Fruit fly (Drosophila melanogaster) whole organism, embryonic: ENCODE measurements around the gene CG7530.

Experiments
- Aef1 ChIP-seq: fragments of 200-800 bp; sonication (Bioruptor generic); IDR thresholded peaks from 3 replicates; pipeline ENCODE4 v1.3.6; 2022; ENCODE audit warnings: missing biosample characterization, missing genetic modification characterization
- B-H1 ChIP-seq: fragments of 200-800 bp; sonication (Bioruptor generic); IDR thresholded peaks from 3 replicates; pipeline ENCODE4 v1.3.6; 2022; ENCODE audit warnings: missing biosample characterization, missing genetic modification characterization
- CG10543 ChIP-seq: fragments of 200-800 bp; sonication (Bioruptor generic); optimal IDR thresholded peaks from 3 replicates; lab custom pipeline; 2017; ENCODE audit warnings: missing biosample characterization, mild to moderate bottlenecking, missing genetic modification characterization, moderate library complexity
- CG10565 ChIP-seq: fragments of 200-800 bp; sonication (Bioruptor generic); optimal IDR thresholded peaks from 3 replicates; lab custom pipeline; 2016; ENCODE audit warnings: missing biosample characterization, mild to moderate bottlenecking, missing genetic modification characterization
- CG11456 ChIP-seq: fragments of 200-800 bp; sonication (Bioruptor generic); IDR thresholded peaks from 3 replicates; pipeline ENCODE4 v1.3.6; 2022; ENCODE audit warnings: missing biosample characterization, missing genetic modification characterization
- CG12236 ChIP-seq: fragments of 200-800 bp; sonication (Bioruptor generic); optimal IDR thresholded peaks from 2 replicates; lab custom pipeline; 2016; ENCODE audit warnings: missing biosample characterization, missing genetic modification characterization
- CG1233 ChIP-seq: fragments of 200-800 bp; sonication (Bioruptor generic); optimal IDR thresholded peaks from 4 replicates; lab custom pipeline; 2018; ENCODE audit warnings: missing biosample characterization, mild to moderate bottlenecking, missing genetic modification characterization
- CG13894 ChIP-seq: fragments of 200-800 bp; sonication (Bioruptor generic); optimal IDR thresholded peaks from 3 replicates; lab custom pipeline; 2018; ENCODE audit warnings: missing biosample characterization, mild to moderate bottlenecking, missing genetic modification characterization, moderate library complexity
- CG15696 ChIP-seq: fragments of 200-800 bp; sonication (Bioruptor generic); optimal IDR thresholded peaks from 2 replicates; lab custom pipeline; 2019; ENCODE audit warnings: missing biosample characterization, mild to moderate bottlenecking, missing genetic modification characterization, moderate library complexity
- CG1603 ChIP-seq: fragments of 200-800 bp; sonication (Bioruptor generic); optimal IDR thresholded peaks from 2 replicates; lab custom pipeline; 2019; ENCODE audit warnings: missing biosample characterization, mild to moderate bottlenecking, missing genetic modification characterization, moderate library complexity
- CG2889 ChIP-seq: fragments of 200-800 bp; sonication (Bioruptor generic); IDR thresholded peaks from 3 replicates; pipeline ENCODE4 v1.3.6; 2022; ENCODE audit warnings: missing biosample characterization, missing genetic modification characterization
- CG3726 ChIP-seq: fragments of 200-800 bp; sonication (Bioruptor generic); IDR thresholded peaks from 3 replicates; pipeline ENCODE4, ENCODE4 v1.3.6; 2022; ENCODE audit warnings: missing biosample characterization, missing genetic modification characterization
- CG4707 ChIP-seq: fragments of 200-800 bp; sonication (Bioruptor generic); optimal IDR thresholded peaks from 2 replicates; lab custom pipeline; 2018; ENCODE audit warnings: missing biosample characterization, mild to moderate bottlenecking, missing genetic modification characterization, moderate library complexity
- CG6654 ChIP-seq: fragments of 200-800 bp; sonication (Bioruptor generic); optimal IDR thresholded peaks from 2 replicates; lab custom pipeline; 2017; ENCODE audit warnings: missing biosample characterization, mild to moderate bottlenecking, missing genetic modification characterization
- CG8359 ChIP-seq: fragments of 200-800 bp; sonication (Bioruptor generic); optimal IDR thresholded peaks from 2 replicates; lab custom pipeline; 2017; ENCODE audit warnings: missing biosample characterization, mild to moderate bottlenecking, missing genetic modification characterization, borderline replicate concordance
- CG8765 ChIP-seq: fragments of 200-800 bp; sonication (Bioruptor generic); IDR thresholded peaks from 2 replicates; pipeline ENCODE4 v1.3.6; 2022; ENCODE audit warnings: missing biosample characterization, missing genetic modification characterization
- CG9609 ChIP-seq: fragments of 200-800 bp; sonication (Bioruptor generic); optimal IDR thresholded peaks from 3 replicates; lab custom pipeline; 2016; ENCODE audit warnings: missing biosample characterization, missing genetic modification characterization
- Dp ChIP-seq: fragments of 200-800 bp; sonication (Bioruptor generic); optimal IDR thresholded peaks from 2 replicates; lab custom pipeline; 2018; ENCODE audit warnings: missing biosample characterization, mild to moderate bottlenecking, missing genetic modification characterization, moderate library complexity
- Dref ChIP-seq: fragments of 200-800 bp; sonication (Bioruptor generic); IDR thresholded peaks from 2 replicates; pipeline ENCODE4 v1.3.6; 2022; ENCODE audit warnings: missing biosample characterization, missing genetic modification characterization
- ERR ChIP-seq: fragments of 200-800 bp; sonication (Bioruptor generic); optimal IDR thresholded peaks from 2 replicates; lab custom pipeline; 2016; ENCODE audit warnings: missing biosample characterization, missing genetic modification characterization
- Lhr ChIP-seq: fragments of 200-800 bp; sonication (Bioruptor generic); optimal IDR thresholded peaks from 3 replicates; lab custom pipeline; 2017; ENCODE audit warnings: mild to moderate bottlenecking, missing biosample characterization, missing genetic modification reagents, missing genetic modification characterization
- MBD-R2 ChIP-seq: fragments of 200-800 bp; sonication (Bioruptor generic); IDR thresholded peaks from 2 replicates; pipeline ENCODE4 v1.3.6; 2022; ENCODE audit warnings: missing biosample characterization, missing genetic modification characterization
- Nf-YA ChIP-seq: fragments of 200-800 bp; sonication (Bioruptor generic); IDR thresholded peaks from 2 replicates; pipeline ENCODE4 v1.3.6; 2022; ENCODE audit warnings: missing biosample characterization, missing genetic modification characterization
- PHDP ChIP-seq: fragments of 200-800 bp; sonication (Bioruptor generic); optimal IDR thresholded peaks from 3 replicates; lab custom pipeline; 2018; ENCODE audit warnings: missing biosample characterization, mild to moderate bottlenecking, missing genetic modification characterization, moderate library complexity
- Ptx1 ChIP-seq: fragments of 200-800 bp; sonication (Bioruptor generic); IDR thresholded peaks from 2 replicates; pipeline ENCODE4 v1.3.6; 2022; ENCODE audit warnings: missing biosample characterization, missing genetic modification characterization
- Spps ChIP-seq: fragments of 200-800 bp; sonication (Bioruptor generic); optimal IDR thresholded peaks from 2 replicates; lab custom pipeline; 2018; ENCODE audit warnings: missing biosample characterization, mild to moderate bottlenecking, missing genetic modification characterization
- ato ChIP-seq: fragments of 200-800 bp; sonication (Bioruptor generic); IDR thresholded peaks from 2 replicates; pipeline ENCODE4 v1.3.6; 2022; ENCODE audit warnings: missing biosample characterization, missing genetic modification characterization; ENCODE audit not compliant: partially characterized antibody
- cas ChIP-seq: fragments of 200-800 bp; sonication (Bioruptor generic); IDR thresholded peaks from 2 replicates; pipeline ENCODE4 v1.3.6; 2022; ENCODE audit warnings: missing biosample characterization, missing genetic modification characterization
- cato ChIP-seq: fragments of 200-800 bp; sonication (Bioruptor generic); optimal IDR thresholded peaks from 2 replicates; lab custom pipeline; 2016; ENCODE audit warnings: missing biosample characterization, missing genetic modification characterization, borderline replicate concordance
- chinmo ChIP-seq: fragments of 200-800 bp; sonication (Bioruptor generic); IDR thresholded peaks from 4 replicates; pipeline ENCODE4 v1.3.6; 2022; ENCODE audit warnings: missing biosample characterization, missing genetic modification characterization; ENCODE audit not compliant: partially characterized antibody
- croc ChIP-seq: fragments of 200-800 bp; sonication (Bioruptor generic); conservative IDR thresholded peaks from 3 replicates; pipeline ENCODE4 v1.3.6; 2022; ENCODE audit warnings: missing biosample characterization, missing genetic modification characterization
- da ChIP-seq: fragments of 200-800 bp; sonication (Bioruptor generic); optimal IDR thresholded peaks from 2 replicates; lab custom pipeline; 2016; ENCODE audit warnings: missing biosample characterization, missing genetic modification characterization
- dan ChIP-seq: fragments of 200-800 bp; sonication (Bioruptor generic); IDR thresholded peaks from 2 replicates; pipeline ENCODE4 v1.3.6; 2022; ENCODE audit warnings: missing biosample characterization, missing genetic modification characterization
- dmrt99B ChIP-seq: fragments of 200-800 bp; sonication (Bioruptor generic); optimal IDR thresholded peaks from 2 replicates; lab custom pipeline; 2018; ENCODE audit warnings: missing biosample characterization, mild to moderate bottlenecking, missing genetic modification characterization, moderate library complexity
- dpn ChIP-seq, 2 experiments: fragments of 200-800 bp; sonication (Bioruptor generic); optimal IDR thresholded peaks; 3 replicates each; lab custom pipeline; 2016; ENCODE audit warnings: missing biosample characterization in 2 of 2, missing genetic modification characterization in 2 of 2
- dysf ChIP-seq: fragments of 200-800 bp; sonication (Bioruptor generic); IDR thresholded peaks from 3 replicates; pipeline ENCODE4 v1.3.6; 2022; ENCODE audit warnings: missing biosample characterization, missing genetic modification characterization
- grau ChIP-seq: fragments of 200-800 bp; optimal IDR thresholded peaks from 3 replicates; lab custom pipeline; 2019; ENCODE audit warnings: missing biosample characterization, mild to moderate bottlenecking, missing genetic modification characterization, moderate library complexity
- gsb ChIP-seq: fragments of 200-800 bp; sonication (Bioruptor generic); IDR thresholded peaks from 2 replicates; pipeline ENCODE4 v1.3.6; 2022; ENCODE audit warnings: missing biosample characterization, missing genetic modification characterization
- inv ChIP-seq: fragments of 200-800 bp; sonication (Bioruptor generic); IDR thresholded peaks from 2 replicates; pipeline ENCODE4 v1.3.6; 2022; ENCODE audit warnings: missing biosample characterization, missing genetic modification characterization; ENCODE audit not compliant: partially characterized antibody
- jumu ChIP-seq: fragments of 200-800 bp; sonication (Bioruptor generic); optimal IDR thresholded peaks from 3 replicates; lab custom pipeline; 2016; ENCODE audit warnings: missing biosample characterization, missing genetic modification characterization
- klu ChIP-seq: fragments of 200-800 bp; sonication (Bioruptor generic); IDR thresholded peaks from 2 replicates; pipeline ENCODE4 v1.3.6; 2022; ENCODE audit warnings: missing biosample characterization, missing genetic modification characterization
- lmd ChIP-seq: fragments of 200-800 bp; sonication (Bioruptor generic); IDR thresholded peaks from 2 replicates; pipeline ENCODE4 v1.3.6; 2022; ENCODE audit warnings: missing biosample characterization, missing genetic modification characterization
- maf-S ChIP-seq: fragments of 200-800 bp; sonication (Bioruptor generic); optimal IDR thresholded peaks from 2 replicates; lab custom pipeline; 2016; ENCODE audit warnings: missing biosample characterization, missing genetic modification characterization
- p53 ChIP-seq: fragments of 200-800 bp; sonication (Bioruptor generic); optimal IDR thresholded peaks from 2 replicates; lab custom pipeline; 2016; ENCODE audit warnings: missing biosample characterization, missing genetic modification characterization
- psq ChIP-seq: fragments of 200-800 bp; sonication (Bioruptor generic); optimal IDR thresholded peaks from 2 replicates; lab custom pipeline; 2017; ENCODE audit warnings: missing biosample characterization, missing genetic modification characterization
- ro ChIP-seq: fragments of 200-800 bp; sonication (Bioruptor generic); IDR thresholded peaks from 2 replicates; pipeline ENCODE4 v1.3.6; 2022; ENCODE audit warnings: missing biosample characterization, missing genetic modification characterization
- schlank ChIP-seq: fragments of 200-800 bp; sonication (Bioruptor generic); optimal IDR thresholded peaks from 2 replicates; lab custom pipeline; 2018; ENCODE audit warnings: missing biosample characterization, mild to moderate bottlenecking, missing genetic modification characterization
- slp2 ChIP-seq: fragments of 200-800 bp; sonication (Bioruptor generic); optimal IDR thresholded peaks from 2 replicates; lab custom pipeline; 2016; ENCODE audit warnings: missing biosample characterization, missing genetic modification characterization
- sqz ChIP-seq: fragments of 200-800 bp; sonication (Bioruptor generic); optimal IDR thresholded peaks from 3 replicates; lab custom pipeline; 2018; ENCODE audit warnings: missing biosample characterization, mild to moderate bottlenecking, missing genetic modification characterization
- tgo ChIP-seq: fragments of 200-800 bp; sonication (Bioruptor generic); IDR thresholded peaks from 3 replicates; pipeline ENCODE4 v1.3.6; 2022; ENCODE audit warnings: missing biosample characterization, missing genetic modification characterization
- zen ChIP-seq: fragments of 200-800 bp; sonication (Bioruptor generic); optimal IDR thresholded peaks from 3 replicates; lab custom pipeline; 2018; ENCODE audit warnings: missing biosample characterization, mild to moderate bottlenecking, missing genetic modification characterization, moderate library complexity

CG7530 gene

dm6 chr3R:14742928-14743327 is 11.6 kb upstream of the CG7530 start (continued):
- TF ChIP-seq jumu (no peak), CG1233 (GFP tag; lab: Kevin White, UChicago) (peak; percentile 34), klu (GFP tag; lab: Robert Waterston, UW) (no peak), dan (GFP tag; lab: Robert Waterston, UW) (no peak), inv (GFP tag; lab: Robert Waterston, UW) (no peak), CG4707 (no peak), CG3726 (GFP tag; lab: Robert Waterston, UW) (0 out of 3 replicates have a peak, but pooled peaks have one; percentile 51), ERR (GFP tag; lab: Kevin White, UChicago) (no peak), MBD-R2 (0 out of 2 replicates have a peak, but pooled peaks have one; percentile 12), cas (GFP tag; lab: Robert Waterston, UW) (no peak), sqz (no peak), Aef1 (GFP tag; lab: Robert Waterston, UW) (peak; percentile 53; the same call in 1 of the 3 replicates), cato (GFP tag; lab: Kevin White, UChicago) (peak; percentile 4), dpn (GFP tag; optimal IDR thresholded peaks at IDR 0.05; lab: Kevin White, UChicago) (peak; percentile 38 to 46), PHDP (tag; lab: Kevin White, UChicago) (peak; percentile 29), zen (tag; lab: Kevin White, UChicago) (no peak), psq (GFP tag; lab: Kevin White, UChicago) (no peak), dmrt99B (tag; lab: Kevin White, UChicago) (peak; percentile 67), Dp (GFP tag; lab: Kevin White, UChicago) (no peak), slp2 (GFP tag; lab: Kevin White, UChicago) (no peak), croc (GFP tag; lab: Robert Waterston, UW) (peak; percentile 63; the same call in 2 of the 3 replicates), CG11456 (GFP tag; lab: Robert Waterston, UW) (no peak), da (no peak), schlank (no peak), B-H1 (GFP tag; lab: Robert Waterston, UW) (peak; percentile 30; the same call in 1 of the 3 replicates), CG9609 (no peak), Spps (no peak), Ptx1 (GFP tag; lab: Robert Waterston, UW) (peak; percentile 64), CG10565 (no peak), maf-S (no peak), CG6654 (GFP tag; lab: Kevin White, UChicago) (no peak), chinmo (no peak), dysf (peak; percentile 73; the same call in 2 of the 3 replicates), CG2889 (GFP tag; lab: Robert Waterston, UW) (no peak), CG13894 (no peak), lmd (GFP tag; lab: Robert Waterston, UW) (peak; percentile 68), grau (tag; lab: Kevin White, UChicago) (peak; percentile 90), gsb (GFP tag; lab: Robert Waterston, UW) (no peak), CG1603 (tag; lab: Kevin White, UChicago) (peak; percentile 73), CG8359 (GFP tag; lab: Kevin White, UChicago) (no peak), CG8765 (GFP tag; lab: Robert Waterston, UW) (peak; percentile 30; the same call in 1 of the 2 replicates), Lhr (peak; percentile 17), Nf-YA (peak; percentile 40; the same call in 1 of the 2 replicates), tgo (GFP tag; lab: Robert Waterston, UW) (peak; percentile 51; the same call in 2 of the 3 replicates), CG15696 (tag; lab: Kevin White, UChicago) (peak; percentile 16), p53 (GFP tag; lab: Kevin White, UChicago) (no peak), ro (GFP tag; lab: Robert Waterston, UW) (0 out of 2 replicates have a peak, but pooled peaks have one; percentile 21), CG10543 (GFP tag; lab: Kevin White, UChicago) (no peak), CG12236 (GFP tag; lab: Kevin White, UChicago) (no peak), ato (GFP tag; lab: Robert Waterston, UW) (no peak), Dref (GFP tag; lab: Robert Waterston, UW) (no peak)
